Worm (Caenorhabditis elegans): Measurements from ENCODE around the gene F25B5.3.

F25B5.3 gene

DNA sequence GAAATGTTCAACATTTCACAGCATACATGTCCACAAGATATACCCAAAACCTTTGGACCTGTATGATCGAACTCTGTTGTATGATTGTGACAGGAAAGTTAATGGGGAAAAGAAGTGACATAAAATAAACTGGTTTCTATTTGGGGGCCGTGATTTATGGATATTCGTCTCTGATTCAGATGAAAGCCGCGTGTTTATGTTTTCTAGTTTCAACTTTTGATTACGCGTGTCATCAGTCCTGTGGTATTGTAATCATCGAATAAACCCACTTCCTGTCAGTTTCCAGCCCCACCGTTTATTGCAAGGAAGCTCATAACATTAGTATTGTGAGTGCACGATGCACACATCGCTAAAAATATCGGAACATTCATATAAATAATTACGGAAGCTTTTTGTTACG lies 26.4 kb upstream of the F25B5.3 start:
- TF ChIP-seq pha-2 (tag; optimal IDR thresholded peaks at IDR 0.05) (no peak), gmeb-2 (tag; optimal IDR thresholded peaks at IDR 0.05) (no peak), ceh-9 (tag; optimal IDR thresholded peaks at IDR 0.05) (no peak), sox-4 (tag; optimal IDR thresholded peaks at IDR 0.05) (no peak), ceh-22 (tag; optimal IDR thresholded peaks at IDR 0.05) (no peak), ceh-6 (GFP tag; optimal IDR thresholded peaks at IDR 0.05) (no peak)

DNA sequence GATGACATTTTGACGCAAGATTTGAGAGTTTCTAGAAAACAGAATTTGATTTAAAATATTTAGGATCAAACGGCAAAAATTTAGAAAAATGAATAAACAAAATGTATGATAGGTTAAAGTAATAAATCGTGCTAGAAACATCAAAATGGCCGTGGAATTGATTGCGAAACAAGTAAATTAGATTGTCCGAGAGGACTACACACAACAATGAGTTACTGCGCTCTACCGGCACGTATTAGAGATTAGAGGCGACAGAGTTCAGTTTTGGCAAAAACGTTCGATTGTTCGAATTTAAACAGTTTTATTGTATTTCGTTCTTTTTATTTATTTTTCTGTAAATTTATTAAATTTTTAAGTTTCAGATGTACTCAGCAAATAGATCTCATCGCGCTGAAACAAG lies 23.0 kb upstream of the F25B5.3 start, which contains the start of the genes dnc-2 and bcl-7:
dnc-2 (minus strand) TSS at position 33 of the 400 bp plus-strand sequence.
bcl-7 (plus strand) TSS at position 363 of the 400 bp plus-strand sequence.
- TF ChIP-seq ceh-2 (tag; optimal IDR thresholded peaks at IDR 0.05): no peak
- TF ChIP-seq unc-42 (tag; optimal IDR thresholded peaks at IDR 0.05): peak; percentile 26

DNA sequence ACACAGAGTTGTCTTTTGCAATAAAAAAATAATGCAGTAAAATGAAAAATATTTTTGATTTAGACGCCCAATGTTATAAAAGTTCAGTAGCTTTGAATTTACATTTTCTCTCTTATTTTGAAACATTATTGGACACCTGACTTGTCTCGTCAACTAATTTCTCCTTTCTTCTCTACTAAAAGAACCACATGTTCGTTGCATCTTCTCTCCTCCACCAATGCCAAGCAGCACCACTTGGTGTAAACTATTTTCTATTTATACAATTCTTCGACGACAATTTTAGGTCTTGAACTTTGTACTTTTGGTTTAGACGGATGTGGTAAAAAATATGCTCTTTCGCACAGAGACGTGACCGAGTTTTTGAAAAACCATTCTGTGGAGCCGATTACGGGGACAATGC lies 18.0 kb upstream of the F25B5.3 start:
- peak; percentile 0 for TF ChIP-seq rnt-1 (tag; optimal IDR thresholded peaks at IDR 0.05)
- TF ChIP-seq pat-9 (tag; optimal IDR thresholded peaks at IDR 0.05): no peak
- peak; percentile 25 for TF ChIP-seq hlh-8 (tag; optimal IDR thresholded peaks at IDR 0.05)
- TF ChIP-seq unc-55 (GFP tag; optimal IDR thresholded peaks at IDR 0.05): peak; percentile 26
- TF ChIP-seq unc-42 (tag; optimal IDR thresholded peaks at IDR 0.05): no peak

DNA sequence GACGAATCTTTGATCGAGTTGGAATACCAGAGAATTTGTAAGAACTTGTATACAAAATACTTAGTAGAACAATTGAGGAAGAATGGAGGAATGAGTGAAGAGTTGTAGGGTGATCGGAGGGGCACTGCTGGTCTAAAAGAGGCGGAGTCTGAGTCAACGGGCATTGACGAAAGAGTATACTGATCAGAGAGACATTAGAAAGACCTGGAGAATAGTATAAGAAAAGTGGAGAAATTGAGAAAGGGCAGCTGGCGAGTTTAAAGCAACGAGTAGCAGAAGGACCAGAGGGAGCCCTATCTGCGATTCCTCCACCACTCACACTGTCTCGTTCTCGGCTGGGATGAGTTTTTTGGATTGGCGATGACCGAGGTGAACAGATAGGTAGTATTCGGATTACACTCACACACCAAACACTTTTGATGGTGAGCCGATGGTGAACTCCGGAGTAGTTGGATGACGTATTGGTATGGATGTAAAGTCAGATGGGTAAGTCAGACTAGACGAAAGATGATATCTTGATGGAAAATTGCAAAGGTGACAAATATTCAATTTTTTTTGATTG lies 17.2 kb upstream of the F25B5.3 start, which contains the start of gene EGAP1.5:
EGAP1.5 (plus strand) TSS at position 289 of the 562 bp plus-strand sequence.
- TF ChIP-seq hlh-8 (tag; optimal IDR thresholded peaks at IDR 0.05) (no peak), T23F11.4 (GFP tag; optimal IDR thresholded peaks at IDR 0.05) (no peak), ceh-34 (tag; optimal IDR thresholded peaks at IDR 0.05) (peak; percentile 37), pat-9 (tag; optimal IDR thresholded peaks at IDR 0.05) (peak; percentile 28), hlh-30 (tag; optimal IDR thresholded peaks at IDR 0.05; ENCODE audit: insufficient read depth) (no peak)

DNA sequence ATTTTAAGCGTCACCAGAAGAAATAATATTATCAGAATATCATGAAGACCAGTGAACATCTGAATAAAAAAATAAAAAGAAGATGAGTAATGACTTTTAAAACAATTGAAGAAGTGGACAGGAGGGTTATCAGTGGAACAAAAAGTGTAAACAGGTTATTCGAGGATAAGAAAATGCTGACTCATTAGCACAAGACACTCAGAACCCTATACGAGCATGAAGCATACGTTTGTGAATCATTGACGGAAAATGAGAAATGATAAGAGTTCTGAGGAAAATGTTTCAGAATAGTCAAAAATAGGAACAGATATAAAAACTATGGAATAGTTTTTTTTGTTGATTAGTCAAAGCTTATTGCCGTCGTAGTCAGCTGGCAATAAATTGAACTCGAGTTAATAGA lies 15.8 kb upstream of the F25B5.3 start, which contains the start of gene zmp-1:
zmp-1 (minus strand) TSS at position 101 of the 400 bp plus-strand sequence.
- no peak for TF ChIP-seq T23F11.4 (GFP tag; optimal IDR thresholded peaks at IDR 0.05)

DNA sequence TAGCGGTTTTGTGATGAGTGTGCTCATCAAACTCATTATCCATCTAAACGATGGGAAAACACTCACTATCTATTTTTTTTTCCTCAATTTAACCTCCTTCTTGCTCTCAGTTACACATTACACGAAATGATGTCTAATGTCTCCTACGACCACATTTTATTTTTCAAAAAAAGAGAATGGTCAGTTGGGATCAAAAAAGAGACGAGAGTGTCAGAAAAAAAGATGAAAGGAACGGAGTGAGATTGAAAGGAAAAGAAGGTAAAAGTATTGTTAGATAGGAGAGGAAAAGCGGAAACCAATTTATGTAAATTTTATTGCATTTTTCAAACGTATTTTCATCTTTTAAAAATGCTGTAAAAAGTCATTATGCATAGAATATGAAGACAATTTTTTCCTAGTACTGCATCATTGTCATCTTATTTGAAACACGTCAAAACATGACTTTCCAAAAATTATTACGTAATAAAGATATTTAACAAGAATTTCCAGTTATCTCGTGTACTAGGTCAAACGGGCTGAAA lies 14.5 kb upstream of the F25B5.3 start:
- TF ChIP-seq unc-3 (GFP tag; conservative IDR thresholded peaks at IDR 0.05) (no peak), unc-3 (tag; optimal IDR thresholded peaks at IDR 0.05) (no peak), K09A11.1 (tag; optimal IDR thresholded peaks at IDR 0.05; ENCODE audit: insufficient read depth) (no peak), madf-2 (tag; optimal IDR thresholded peaks at IDR 0.05) (no peak), lim-6 (tag; optimal IDR thresholded peaks at IDR 0.05) (no peak), ceh-14 (tag; optimal IDR thresholded peaks at IDR 0.05) (no peak), ama-1 (optimal IDR thresholded peaks at IDR 0.05) (no peak), ttx-3 (tag; optimal IDR thresholded peaks at IDR 0.05) (no peak), Y22D7AL.16 (tag; optimal IDR thresholded peaks at IDR 0.05) (no peak), hlh-13 (GFP tag; optimal IDR thresholded peaks at IDR 0.05) (no peak), npax-4 (tag; optimal IDR thresholded peaks at IDR 0.05) (no peak)

DNA sequence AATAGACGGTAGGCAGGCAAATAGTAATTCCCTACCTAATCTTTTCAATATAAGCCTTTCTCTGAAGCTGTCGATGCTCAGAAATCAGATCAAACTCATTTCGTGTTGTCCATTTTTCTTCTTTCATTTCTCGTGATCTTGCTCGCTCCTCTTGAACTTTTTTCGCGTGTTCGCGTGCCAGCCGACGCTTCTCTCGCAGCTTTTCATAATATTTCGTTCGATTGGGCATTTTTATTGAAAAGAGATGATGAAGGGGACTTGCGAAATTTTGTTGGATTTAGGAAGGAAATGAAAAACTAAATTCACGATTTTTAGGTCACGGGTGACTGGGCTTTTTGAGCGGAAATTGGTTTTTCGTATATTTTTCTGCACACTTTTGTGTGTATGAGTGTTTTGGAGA lies 11.7 kb upstream of the F25B5.3 start, which contains the start of gene EGAP1.1:
EGAP1.1 (minus strand) TSS at position 229 of the 400 bp plus-strand sequence.
- TF ChIP-seq zip-5 (tag; optimal IDR thresholded peaks at IDR 0.05) (no peak), eyg-1 (tag; optimal IDR thresholded peaks at IDR 0.05) (no peak), pros-1 (tag; optimal IDR thresholded peaks at IDR 0.05) (no peak), hlh-8 (tag; optimal IDR thresholded peaks at IDR 0.05) (no peak), syd-9 (tag; optimal IDR thresholded peaks at IDR 0.05) (no peak), ttx-3 (tag; optimal IDR thresholded peaks at IDR 0.05) (no peak), fkh-6 (tag; optimal IDR thresholded peaks at IDR 0.05) (no peak), tbx-2 (tag; optimal IDR thresholded peaks at IDR 0.05) (no peak), ceh-48 (tag; optimal IDR thresholded peaks at IDR 0.05) (no peak), nhr-232 (tag; optimal IDR thresholded peaks at IDR 0.05) (no peak), dve-1 (tag; optimal IDR thresholded peaks at IDR 0.05) (no peak), K02D7.2 (tag; optimal IDR thresholded peaks at IDR 0.05) (no peak), ceh-24 (tag; optimal IDR thresholded peaks at IDR 0.05) (no peak), lin-11 (tag; optimal IDR thresholded peaks at IDR 0.05) (no peak), F13H6.1 (tag; optimal IDR thresholded peaks at IDR 0.05) (no peak), ahr-1 (tag; optimal IDR thresholded peaks at IDR 0.05) (no peak), dmd-4 (tag; optimal IDR thresholded peaks at IDR 0.05; ENCODE audit: borderline replicate concordance) (no peak)
